Fruit fly (Drosophila melanogaster): ENCODE measurements around the gene Stip1.

The Stip1 gene

dm6 chr2L:246656-247340 lies 48.1 kb upstream of the Stip1 start:
- TF ChIP-seq nom (GFP tag; optimal IDR thresholded peaks at IDR 0.05), result peak; percentile 94
- no peak for TF ChIP-seq CG11560 (tag; IDR thresholded peaks at IDR 0.05)
- TF ChIP-seq psq (GFP tag; optimal IDR thresholded peaks at IDR 0.05), result peak; percentile 99
- TF ChIP-seq CG34224 (GFP tag; IDR thresholded peaks at IDR 0.05; ENCODE audit: partially characterized antibody), result peak; percentile 49; the same call in 2 of the 3 replicates
- no peak for TF ChIP-seq CrebB (tag; optimal IDR thresholded peaks at IDR 0.05)
- TF ChIP-seq CG18619 (GFP tag; optimal IDR thresholded peaks at IDR 0.05), result no peak
- peak; percentile 80 for TF ChIP-seq sug (tag; optimal IDR thresholded peaks at IDR 0.05)
- TF ChIP-seq mirr (GFP tag; optimal IDR thresholded peaks at IDR 0.05), result peak; percentile 41
- no peak for TF ChIP-seq CG2116 (GFP tag; optimal IDR thresholded peaks at IDR 0.05)
- no peak for TF ChIP-seq CG1792 (GFP tag; optimal IDR thresholded peaks at IDR 0.05)
- TF ChIP-seq Ssrp (tag; optimal IDR thresholded peaks at IDR 0.05), result no peak
- TF ChIP-seq hbn (GFP tag; IDR thresholded peaks at IDR 0.05; ENCODE audit: partially characterized antibody), result peak; percentile 57; the same call in 1 of the 2 replicates
- TF ChIP-seq Scr (GFP tag; IDR thresholded peaks at IDR 0.05; ENCODE audit: partially characterized antibody), result peak; percentile 43
- peak; percentile 40 for TF ChIP-seq Deaf1 (tag; optimal IDR thresholded peaks at IDR 0.05)
- no peak for TF ChIP-seq Dad (GFP tag; optimal IDR thresholded peaks at IDR 0.05)
- TF ChIP-seq CG34376 (GFP tag; optimal IDR thresholded peaks at IDR 0.05), result peak; percentile 32
- TF ChIP-seq CG2199 (GFP tag; IDR thresholded peaks at IDR 0.05), result 0 out of 3 replicates have a peak, but pooled peaks have one; percentile 37
- TF ChIP-seq ato (GFP tag; IDR thresholded peaks at IDR 0.05; ENCODE audit: partially characterized antibody), result no peak
- peak; percentile 67; the same call in 1 of the 3 replicates for TF ChIP-seq so (GFP tag; IDR thresholded peaks at IDR 0.05)
- TF ChIP-seq Awh (GFP tag; IDR thresholded peaks at IDR 0.05), result no peak
- peak; percentile 46 for TF ChIP-seq nerfin-1 (tag; optimal IDR thresholded peaks at IDR 0.05)
- peak; percentile 89; the same call in 1 of the 2 replicates for TF ChIP-seq rib (GFP tag; IDR thresholded peaks at IDR 0.05)
- no peak for TF ChIP-seq sc (optimal IDR thresholded peaks at IDR 0.05)
- no peak for TF ChIP-seq sc (GFP tag; optimal IDR thresholded peaks at IDR 0.05)
- no peak for TF ChIP-seq insv (GFP tag; optimal IDR thresholded peaks at IDR 0.05)
- TF ChIP-seq Fer1 (GFP tag; optimal IDR thresholded peaks at IDR 0.05), result peak; percentile 33
- no peak for TF ChIP-seq CG6175 (GFP tag; IDR thresholded peaks at IDR 0.05)
- TF ChIP-seq CG3163 (GFP tag; optimal IDR thresholded peaks at IDR 0.05), result peak; percentile 94
- TF ChIP-seq yki (optimal IDR thresholded peaks at IDR 0.05), result peak; percentile 77
- TF ChIP-seq pros (GFP tag; optimal IDR thresholded peaks at IDR 0.05), result peak; percentile 54
- no peak for TF ChIP-seq B-H2 (GFP tag; optimal IDR thresholded peaks at IDR 0.05)
- TF ChIP-seq Nf-YB (GFP tag; optimal IDR thresholded peaks at IDR 0.05), result peak; percentile 30
- no peak for TF ChIP-seq tll (GFP tag; optimal IDR thresholded peaks at IDR 0.05)
- peak; percentile 18 for TF ChIP-seq CG17568 (GFP tag; optimal IDR thresholded peaks at IDR 0.05)
- peak; percentile 96 for TF ChIP-seq sqz (GFP tag; optimal IDR thresholded peaks at IDR 0.05)
- TF ChIP-seq CG4820 (GFP tag; optimal IDR thresholded peaks at IDR 0.05), result no peak
- no peak for TF ChIP-seq Usf (GFP tag; optimal IDR thresholded peaks at IDR 0.05)
- 0 out of 3 replicates have a peak, but pooled peaks have one; percentile 6 for TF ChIP-seq CG16813 (GFP tag; IDR thresholded peaks at IDR 0.05; ENCODE audit: partially characterized antibody)
- TF ChIP-seq CG16815 (GFP tag; optimal IDR thresholded peaks at IDR 0.05), result no peak
- TF ChIP-seq CG9876 (GFP tag; optimal IDR thresholded peaks at IDR 0.05), result no peak
- TF ChIP-seq schlank (tag; optimal IDR thresholded peaks at IDR 0.05), result no peak
- peak; percentile 86 for TF ChIP-seq CG12155 (GFP tag; optimal IDR thresholded peaks at IDR 0.05)
- no peak for TF ChIP-seq BEAF-32 (GFP tag; optimal IDR thresholded peaks at IDR 0.05)
- TF ChIP-seq CG18476 (GFP tag; optimal IDR thresholded peaks at IDR 0.05), result no peak
- TF ChIP-seq Mad (GFP tag; optimal IDR thresholded peaks at IDR 0.05), result no peak
- TF ChIP-seq CG10543 (GFP tag; optimal IDR thresholded peaks at IDR 0.05), result peak; percentile 37
- no peak for TF ChIP-seq CG9797 (GFP tag; optimal IDR thresholded peaks at IDR 0.05)
- no peak for TF ChIP-seq CG7556 (GFP tag; optimal IDR thresholded peaks at IDR 0.05)
- no peak for TF ChIP-seq CG3726 (GFP tag; IDR thresholded peaks at IDR 0.05)
